Worm (Caenorhabditis elegans): ENCODE data around the gene ugt-1.

The ugt-1 gene

ce11 chrV:10440723-10441122 lies 45.3 kb downstream of the ugt-1 start, which contains the start of gene snf-10:
Gene snf-10 (minus strand): TSS chrV:10440823.
- TF ChIP-seq pha-4 (tag; optimal IDR thresholded peaks at IDR 0.05) (no peak), unc-3 (GFP tag; conservative IDR thresholded peaks at IDR 0.05) (no peak), unc-3 (tag; optimal IDR thresholded peaks at IDR 0.05) (no peak)

DNA sequence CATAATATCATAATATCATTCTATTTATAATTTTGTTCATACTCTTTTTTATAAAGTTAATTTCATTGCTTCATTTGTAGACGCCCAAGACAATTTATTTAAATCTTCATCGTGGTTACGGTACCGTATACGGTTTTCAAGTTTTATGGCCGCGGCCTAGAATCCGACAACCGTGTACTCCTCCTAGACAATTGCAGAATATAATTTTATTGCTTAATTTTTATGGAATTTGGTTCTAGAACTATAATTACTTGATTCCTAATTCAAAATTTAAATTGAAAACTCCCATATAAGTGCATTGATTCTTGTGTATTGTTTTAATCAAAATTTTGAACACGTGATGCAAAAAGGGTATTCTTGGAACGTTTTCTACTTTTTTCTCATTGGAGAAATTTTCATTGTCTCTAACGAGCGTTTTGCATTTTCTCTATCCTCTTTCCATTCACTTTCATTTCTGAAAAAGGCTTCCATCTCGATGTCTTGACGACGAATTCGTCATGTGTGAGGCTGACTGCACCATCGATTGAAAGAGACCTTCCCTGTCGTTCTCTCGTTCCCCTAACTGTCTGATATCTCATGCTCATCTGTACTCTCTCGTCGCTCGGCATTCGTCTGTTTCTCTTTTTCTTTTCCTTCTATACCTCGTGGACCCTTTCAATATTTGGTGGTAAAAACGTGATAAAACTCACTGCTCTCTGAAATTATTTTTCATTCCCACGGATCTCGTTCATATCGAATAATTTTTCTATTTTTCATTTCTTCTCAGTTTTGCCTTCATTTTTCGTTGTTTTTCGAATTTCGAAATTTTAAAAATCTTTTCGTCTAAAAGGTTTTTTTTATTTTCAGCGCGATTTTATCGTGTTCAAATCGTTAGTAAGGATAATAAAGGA lies 45.9 kb downstream of the ugt-1 start, which contains the start of gene pap-1:
pap-1 (plus strand) TSS at position 840 of the 890 bp plus-strand sequence.
- no peak for TF ChIP-seq K09A11.1 (tag; optimal IDR thresholded peaks at IDR 0.05; ENCODE audit: insufficient read depth)
- TF ChIP-seq nhr-232 (tag; optimal IDR thresholded peaks at IDR 0.05): no peak
- no peak for TF ChIP-seq ref-2 (tag; optimal IDR thresholded peaks at IDR 0.05)
- no peak for TF ChIP-seq mec-3 (tag; optimal IDR thresholded peaks at IDR 0.05; ENCODE audit: borderline replicate concordance)
- TF ChIP-seq fkh-10 (GFP tag; optimal IDR thresholded peaks at IDR 0.05): no peak
- no peak for TF ChIP-seq fkh-6 (tag; optimal IDR thresholded peaks at IDR 0.05)
- TF ChIP-seq pax-1 (tag; optimal IDR thresholded peaks at IDR 0.05): no peak
- no peak for TF ChIP-seq sox-4 (tag; optimal IDR thresholded peaks at IDR 0.05)
- no peak for TF ChIP-seq che-1 (tag; optimal IDR thresholded peaks at IDR 0.05)
- TF ChIP-seq ceh-30 (tag; optimal IDR thresholded peaks at IDR 0.05): no peak
- peak; percentile 41 for TF ChIP-seq tbx-7 (tag; optimal IDR thresholded peaks at IDR 0.05)
- no peak for TF ChIP-seq ceh-14 (tag; optimal IDR thresholded peaks at IDR 0.05)
- TF ChIP-seq ttx-3 (tag; optimal IDR thresholded peaks at IDR 0.05): no peak
- peak; percentile 21 for TF ChIP-seq zip-5 (tag; optimal IDR thresholded peaks at IDR 0.05)
- TF ChIP-seq hlh-15 (tag; optimal IDR thresholded peaks at IDR 0.05): no peak
- no peak for TF ChIP-seq sdc-2 (tag; optimal IDR thresholded peaks at IDR 0.05)
- no peak for TF ChIP-seq fax-1 (tag; optimal IDR thresholded peaks at IDR 0.05)
- TF ChIP-seq hlh-6 (tag; optimal IDR thresholded peaks at IDR 0.05): no peak
- TF ChIP-seq sox-2 (GFP tag; IDR thresholded peaks at IDR 0.05): no peak
- no peak for TF ChIP-seq elt-2 (tag; optimal IDR thresholded peaks at IDR 0.05)
- TF ChIP-seq lim-6 (tag; optimal IDR thresholded peaks at IDR 0.05): no peak
- no peak for TF ChIP-seq rnt-1 (tag; optimal IDR thresholded peaks at IDR 0.05)
- no peak for TF ChIP-seq hlh-8 (tag; optimal IDR thresholded peaks at IDR 0.05)
- TF ChIP-seq pros-1 (tag; optimal IDR thresholded peaks at IDR 0.05): no peak
- TF ChIP-seq ceh-24 (tag; optimal IDR thresholded peaks at IDR 0.05): no peak
- TF ChIP-seq unc-3 (GFP tag; conservative IDR thresholded peaks at IDR 0.05): no peak
- no peak for TF ChIP-seq unc-3 (tag; optimal IDR thresholded peaks at IDR 0.05)
- TF ChIP-seq lin-11 (tag; optimal IDR thresholded peaks at IDR 0.05): no peak
- TF ChIP-seq dmd-4 (tag; optimal IDR thresholded peaks at IDR 0.05; ENCODE audit: borderline replicate concordance): no peak
- TF ChIP-seq ets-4 (tag; optimal IDR thresholded peaks at IDR 0.05): peak; percentile 3
- peak; percentile 35 for TF ChIP-seq ceh-2 (tag; optimal IDR thresholded peaks at IDR 0.05)
- TF ChIP-seq K02D7.2 (tag; optimal IDR thresholded peaks at IDR 0.05): no peak
- TF ChIP-seq nfya-1 (tag; optimal IDR thresholded peaks at IDR 0.05): peak; percentile 17
- no peak for TF ChIP-seq unc-86 (tag; optimal IDR thresholded peaks at IDR 0.05)
- TF ChIP-seq pha-4 (tag; optimal IDR thresholded peaks at IDR 0.05): no peak
- no peak for TF ChIP-seq C38D4.7 (GFP tag; optimal IDR thresholded peaks at IDR 0.05)
- TF ChIP-seq pqm-1 (tag; optimal IDR thresholded peaks at IDR 0.05): no peak
- no peak for TF ChIP-seq ahr-1 (tag; optimal IDR thresholded peaks at IDR 0.05)
- TF ChIP-seq pag-3 (tag; optimal IDR thresholded peaks at IDR 0.05; ENCODE audit: borderline replicate concordance): no peak
- TF ChIP-seq ceh-22 (tag; optimal IDR thresholded peaks at IDR 0.05): no peak
- peak; percentile 50 for TF ChIP-seq ceh-31 (tag; optimal IDR thresholded peaks at IDR 0.05)
- TF ChIP-seq madf-2 (tag; optimal IDR thresholded peaks at IDR 0.05): no peak
- no peak for TF ChIP-seq syd-9 (tag; optimal IDR thresholded peaks at IDR 0.05)
- TF ChIP-seq nhr-11 (tag; optimal IDR thresholded peaks at IDR 0.05): no peak
- TF ChIP-seq unc-55 (GFP tag; optimal IDR thresholded peaks at IDR 0.05): no peak
- no peak for TF ChIP-seq pat-9 (tag; optimal IDR thresholded peaks at IDR 0.05)
- TF ChIP-seq T23F11.4 (GFP tag; optimal IDR thresholded peaks at IDR 0.05): no peak
- no peak for TF ChIP-seq ceh-19 (GFP tag; optimal IDR thresholded peaks at IDR 0.05)
- peak; percentile 37 for TF ChIP-seq C08G9.2 (tag; optimal IDR thresholded peaks at IDR 0.05)

Data from whole organism, late embryonic.